Fruit fly (Drosophila melanogaster): Measurements from ENCODE around the gene Tmf.
A peak's percentile ranks its signal among the peaks of the same experiment; 100 is the strongest.

Gene Tmf

DNA sequence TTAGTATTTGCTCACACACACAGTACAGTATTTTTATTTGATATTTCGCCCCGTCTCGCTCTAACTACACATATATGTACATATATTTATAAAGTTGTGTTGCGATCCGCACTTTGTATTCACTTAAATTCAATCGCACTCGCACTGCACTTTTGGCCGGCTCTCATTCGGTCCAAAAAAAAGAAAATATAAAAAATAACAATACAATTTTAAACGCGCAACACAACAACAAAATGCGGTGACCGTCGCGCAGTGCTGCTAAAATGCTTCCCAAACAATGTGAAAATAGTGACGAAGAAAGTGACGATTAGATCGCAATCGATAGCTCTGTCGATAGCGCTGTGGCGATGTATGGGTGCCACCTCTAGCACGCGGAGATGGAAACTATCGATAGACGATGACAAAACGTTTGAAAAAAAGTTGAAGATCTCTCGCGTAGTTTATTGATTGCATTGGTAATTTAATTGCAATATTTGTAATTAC lies 40.8 kb upstream of the Tmf start, which contains the start of the genes C3G and pod1 (continued):
- TF ChIP-seq CG4730 (GFP tag; IDR thresholded peaks at IDR 0.05) (no peak), mirr (GFP tag; optimal IDR thresholded peaks at IDR 0.05) (peak; percentile 15), CG2202 (tag; optimal IDR thresholded peaks at IDR 0.05) (no peak), lab (GFP tag; optimal IDR thresholded peaks at IDR 0.05) (peak; percentile 37), MTF-1 (GFP tag; optimal IDR thresholded peaks at IDR 0.05; ENCODE audit: borderline replicate concordance) (no peak), prd (optimal IDR thresholded peaks at IDR 0.05) (no peak), prd (GFP tag; IDR thresholded peaks at IDR 0.05) (no peak), ERR (GFP tag; optimal IDR thresholded peaks at IDR 0.05) (peak; percentile 6), repo (GFP tag; optimal IDR thresholded peaks at IDR 0.05) (peak; percentile 6), lola (GFP tag; optimal IDR thresholded peaks at IDR 0.05) (no peak), CG4424 (GFP tag; optimal IDR thresholded peaks at IDR 0.05) (peak; percentile 30), ac (GFP tag; optimal IDR thresholded peaks at IDR 0.05) (no peak), CG32772 (GFP tag; IDR thresholded peaks at IDR 0.05) (peak; percentile 43; the same call in 1 of the 2 replicates), btn (GFP tag; optimal IDR thresholded peaks at IDR 0.05) (no peak), tup (GFP tag; optimal IDR thresholded peaks at IDR 0.05) (no peak), CG7745 (tag; optimal IDR thresholded peaks at IDR 0.05) (no peak), CG1603 (tag; optimal IDR thresholded peaks at IDR 0.05) (peak; percentile 79), nau (GFP tag; optimal IDR thresholded peaks at IDR 0.05) (no peak), eyg (GFP tag; optimal IDR thresholded peaks at IDR 0.05) (no peak), CG9727 (GFP tag; optimal IDR thresholded peaks at IDR 0.05) (no peak), CkIIα-i1 (GFP tag; IDR thresholded peaks at IDR 0.05) (no peak), jumu (GFP tag; optimal IDR thresholded peaks at IDR 0.05) (peak; percentile 42), dan (GFP tag; IDR thresholded peaks at IDR 0.05) (no peak), CG43689 (GFP tag; IDR thresholded peaks at IDR 0.05) (no peak), cwo (GFP tag; optimal IDR thresholded peaks at IDR 0.05) (no peak), chif (GFP tag; optimal IDR thresholded peaks at IDR 0.05) (no peak), Opbp (GFP tag; IDR thresholded peaks at IDR 0.05; ENCODE audit: partially characterized antibody) (peak; percentile 99), nmo (GFP tag; optimal IDR thresholded peaks at IDR 0.05) (peak; percentile 60), slbo (GFP tag; IDR thresholded peaks at IDR 0.05) (peak; percentile 62), CG3847 (GFP tag; IDR thresholded peaks at IDR 0.05) (peak; percentile 60), Sin3A (optimal IDR thresholded peaks at IDR 0.05) (peak; percentile 75), CG34224 (GFP tag; IDR thresholded peaks at IDR 0.05; ENCODE audit: partially characterized antibody) (peak; percentile 96), chn (GFP tag; optimal IDR thresholded peaks at IDR 0.05) (peak; percentile 8), Taf1 (GFP tag; IDR thresholded peaks at IDR 0.05) (no peak), fd64A (GFP tag; optimal IDR thresholded peaks at IDR 0.05) (no peak), dm (GFP tag; optimal IDR thresholded peaks at IDR 0.05) (no peak), dmrt11E (tag; optimal IDR thresholded peaks at IDR 0.05) (no peak), crp (GFP tag; optimal IDR thresholded peaks at IDR 0.05) (peak in 1 of 2 experiments; percentile 26), CG10366 (GFP tag; IDR thresholded peaks at IDR 0.05) (no peak), CG34376 (GFP tag; optimal IDR thresholded peaks at IDR 0.05) (no peak), Bgb (GFP tag; IDR thresholded peaks at IDR 0.05; ENCODE audit: partially characterized antibody) (peak; percentile 99), CG10209 (GFP tag; optimal IDR thresholded peaks at IDR 0.05) (no peak), CG10959 (GFP tag; IDR thresholded peaks at IDR 0.05) (no peak), grn (GFP tag; optimal IDR thresholded peaks at IDR 0.05) (peak; percentile 46), CG6854 (GFP tag; optimal IDR thresholded peaks at IDR 0.05) (no peak), pnt (GFP tag; optimal IDR thresholded peaks at IDR 0.05) (no peak), kni (GFP tag; optimal IDR thresholded peaks at IDR 0.05) (no peak), Ravus (GFP tag; IDR thresholded peaks at IDR 0.05) (no peak), CG18262 (tag; optimal IDR thresholded peaks at IDR 0.05) (no peak), Ptx1 (GFP tag; IDR thresholded peaks at IDR 0.05) (peak; percentile 18; the same call in 1 of the 2 replicates), CG1647 (GFP tag; optimal IDR thresholded peaks at IDR 0.05) (peak; percentile 39)

Measured in whole organism, embryonic.